Worm (Caenorhabditis elegans): ENCODE results near the gene wrb-1.

- TF ChIP-seq ztf-11 (tag; optimal IDR thresholded peaks at IDR 0.05) = no peak
- no peak for TF ChIP-seq lin-32 (GFP tag; optimal IDR thresholded peaks at IDR 0.05)
- no peak for TF ChIP-seq ces-1 (GFP tag; optimal IDR thresholded peaks at IDR 0.05)
- no peak for TF ChIP-seq pha-4 (tag; optimal IDR thresholded peaks at IDR 0.05)
- TF ChIP-seq nhr-12 (tag; optimal IDR thresholded peaks at IDR 0.05) = no peak
- no peak for TF ChIP-seq snpc-4 (tag; optimal IDR thresholded peaks at IDR 0.05)
- TF ChIP-seq lin-13 (tag; optimal IDR thresholded peaks at IDR 0.05) = no peak
- TF ChIP-seq nhr-28 (tag; optimal IDR thresholded peaks at IDR 0.05) = no peak
- TF ChIP-seq elt-3 (tag; optimal IDR thresholded peaks at IDR 0.05) = no peak
- TF ChIP-seq lsy-2 (tag; optimal IDR thresholded peaks at IDR 0.05) = no peak
- TF ChIP-seq blmp-1 (tag; optimal IDR thresholded peaks at IDR 0.05) = no peak
- TF ChIP-seq unc-39 (tag; optimal IDR thresholded peaks at IDR 0.05) = no peak
- TF ChIP-seq drap-1 (GFP tag; optimal IDR thresholded peaks at IDR 0.05) = no peak
- no peak for TF ChIP-seq unc-62 (GFP tag; optimal IDR thresholded peaks at IDR 0.05)
Observed at ce11 chrV:1235355-1235754, 39.5 kb downstream of the wrb-1 start, which contains the start of gene madd-2.

Measured in whole organism, mixed stage, embryonic.